Worm (Caenorhabditis elegans) whole organism, young adult: Measurements from ENCODE around the gene T25C12.3.

ENCODE experiments used
- B0019.2 ChIP-seq: fragments of 200-800 bp; sonication (Bioruptor generic); conservative IDR thresholded peaks from 2 replicates; pipeline ENCODE4 v1.3.6; 2022; ENCODE audit warnings: missing genetic modification reagents, missing genetic modification characterization, missing compliant biosample characterization
- F22D6.2 ChIP-seq: sonication (generic microtip); optimal IDR thresholded peaks from 2 replicates; lab custom pipeline; 2016; ENCODE audit warnings: mild to moderate bottlenecking, missing genetic modification characterization, missing compliant biosample characterization
- F39B2.1 ChIP-seq: fragments of 200-800 bp; sonication (Bioruptor generic); IDR thresholded peaks from 2 replicates; pipeline ENCODE4 v1.3.6; 2022; ENCODE audit warnings: missing genetic modification reagents, missing genetic modification characterization, missing compliant biosample characterization
- F57A8.1 ChIP-seq: fragments of 200-800 bp; sonication (Bioruptor generic); optimal IDR thresholded peaks from 2 replicates; lab custom pipeline; 2018; ENCODE audit warnings: mild to moderate bottlenecking, missing genetic modification characterization, moderate library complexity, missing compliant biosample characterization
- T07F8.4 ChIP-seq: sonication (generic microtip); optimal IDR thresholded peaks from 2 replicates; lab custom pipeline; 2016; ENCODE audit warnings: mild to moderate bottlenecking, missing genetic modification characterization, moderate library complexity, missing compliant biosample characterization
- T26A5.8 ChIP-seq: sonication (generic microtip); optimal IDR thresholded peaks from 2 replicates; lab custom pipeline; 2016; ENCODE audit warnings: missing genetic modification characterization, missing compliant biosample characterization
- Y56A3A.18 ChIP-seq: fragments of 200-800 bp; sonication (Bioruptor generic); IDR thresholded peaks from 2 replicates; pipeline ENCODE4 v1.3.6; 2022; ENCODE audit warnings: missing genetic modification reagents, missing genetic modification characterization, missing compliant biosample characterization
- Y79H2A.3 ChIP-seq: fragments of 200-800 bp; sonication (Bioruptor generic); conservative IDR thresholded peaks from 2 replicates; pipeline ENCODE4 v1.3.6; 2022; ENCODE audit warnings: missing genetic modification reagents, missing genetic modification characterization, missing compliant biosample characterization
- athp-1 ChIP-seq: sonication (generic microtip); optimal IDR thresholded peaks from 2 replicates; lab custom pipeline; 2017; ENCODE audit warnings: mild to moderate bottlenecking, missing genetic modification characterization, missing compliant biosample characterization
- attf-3 ChIP-seq: fragments of 200-800 bp; sonication (Bioruptor generic); conservative IDR thresholded peaks from 2 replicates; pipeline ENCODE4 v1.3.6; 2022; ENCODE audit warnings: missing genetic modification reagents, missing genetic modification characterization, missing compliant biosample characterization
- cebp-1 ChIP-seq, 2 experiments: fragments of 200-800 bp in 1 of 2; sonication (Bioruptor generic) in 1 of 2; sonication (generic microtip) in 1 of 2; IDR thresholded peaks in 1 of 2; optimal IDR thresholded peaks in 1 of 2; 2 replicates each; pipeline versions ENCODE4 v1.3.6 to Lab custom; 2017 to 2022; ENCODE audit warnings: missing compliant biosample characterization in 2 of 2, missing genetic modification characterization in 2 of 2, mild to moderate bottlenecking in 1 of 2, missing genetic modification reagents in 1 of 2, moderate library complexity in 1 of 2
- cebp-2 ChIP-seq: fragments of 200-800 bp; sonication (Bioruptor generic); IDR thresholded peaks from 2 replicates; pipeline ENCODE4 v1.3.6; 2022; ENCODE audit warnings: missing genetic modification characterization, missing compliant biosample characterization
- ceh-100 ChIP-seq: fragments of 200-800 bp; sonication (Bioruptor generic); IDR thresholded peaks from 2 replicates; pipeline ENCODE4 v1.3.6; 2022; ENCODE audit warnings: missing genetic modification reagents, missing genetic modification characterization, missing compliant biosample characterization
- ceh-40 ChIP-seq: fragments of 200-800 bp; sonication (Bioruptor generic); IDR thresholded peaks from 2 replicates; pipeline ENCODE4 v1.3.6; 2022; ENCODE audit warnings: missing genetic modification characterization, missing compliant biosample characterization
- gei-17 ChIP-seq: fragments of 200-800 bp; sonication (Bioruptor generic); optimal IDR thresholded peaks from 2 replicates; lab custom pipeline; 2018; ENCODE audit warnings: mild to moderate bottlenecking, missing genetic modification characterization, missing compliant biosample characterization
- hsf-1 ChIP-seq: fragments of 200-800 bp; sonication (Bioruptor generic); IDR thresholded peaks from 2 replicates; pipeline ENCODE4 v1.3.6; 2022; ENCODE audit warnings: missing genetic modification reagents, missing genetic modification characterization, missing compliant biosample characterization
- lag-1 ChIP-seq: fragments of 200-800 bp; sonication (Bioruptor generic); IDR thresholded peaks from 2 replicates; pipeline ENCODE4 v1.3.6; 2022; ENCODE audit warnings: missing genetic modification reagents, missing genetic modification characterization, missing compliant biosample characterization
- let-607 ChIP-seq, 2 experiments: fragments of 200-800 bp in 1 of 2; sonication (Bioruptor generic) in 1 of 2; sonication (generic microtip) in 1 of 2; optimal IDR thresholded peaks; 2 replicates each; lab custom pipeline; 2016 to 2018; ENCODE audit warnings: mild to moderate bottlenecking in 2 of 2, missing compliant biosample characterization in 2 of 2, missing genetic modification characterization in 2 of 2, moderate library complexity in 2 of 2, missing genotype in 1 of 2
- lin-40 ChIP-seq: sonication (generic microtip); optimal IDR thresholded peaks from 2 replicates; lab custom pipeline; 2016; ENCODE audit warnings: missing genetic modification characterization, mild to moderate bottlenecking, missing compliant biosample characterization, missing genotype, missing genetic modification reagents
- lir-1 ChIP-seq: fragments of 200-800 bp; sonication (Bioruptor generic); conservative IDR thresholded peaks from 2 replicates; pipeline ENCODE4 v1.3.6; 2022; ENCODE audit warnings: missing genetic modification reagents, missing genetic modification characterization, missing compliant biosample characterization
- lsy-27 ChIP-seq: sonication (generic microtip); optimal IDR thresholded peaks from 2 replicates; lab custom pipeline; 2017; ENCODE audit warnings: missing genetic modification characterization, mild to moderate bottlenecking, missing compliant biosample characterization, antibody characterized with exemption, missing genotype, borderline replicate concordance; ENCODE audit not compliant: insufficient read depth
- madf-6 ChIP-seq: fragments of 200-800 bp; sonication (Bioruptor generic); IDR thresholded peaks from 2 replicates; pipeline ENCODE4 v1.3.6; 2022; ENCODE audit warnings: missing genetic modification reagents, missing genetic modification characterization, missing compliant biosample characterization
- nfya-2 ChIP-seq: fragments of 200-800 bp; sonication (Bioruptor generic); IDR thresholded peaks from 2 replicates; pipeline ENCODE4 v1.3.6; 2022; ENCODE audit warnings: missing genetic modification reagents, missing genetic modification characterization, missing compliant biosample characterization
- nfyb-1 ChIP-seq: fragments of 200-800 bp; sonication (Bioruptor generic); IDR thresholded peaks from 2 replicates; pipeline ENCODE4 v1.3.6; 2022; ENCODE audit warnings: missing genetic modification reagents, missing genetic modification characterization, missing compliant biosample characterization
- nhr-179 ChIP-seq: sonication (generic microtip); optimal IDR thresholded peaks from 2 replicates; lab custom pipeline; 2016; ENCODE audit warnings: mild to moderate bottlenecking, missing genetic modification characterization, missing compliant biosample characterization
- nhr-27 ChIP-seq: fragments of 200-800 bp; sonication (Bioruptor generic); optimal IDR thresholded peaks from 2 replicates; lab custom pipeline; 2018; ENCODE audit warnings: mild to moderate bottlenecking, missing genetic modification characterization, moderate library complexity, missing compliant biosample characterization
- nhr-90 ChIP-seq: sonication (generic microtip); optimal IDR thresholded peaks from 2 replicates; lab custom pipeline; 2016; ENCODE audit warnings: missing genotype, mild to moderate bottlenecking, missing genetic modification characterization, missing compliant biosample characterization
- pha-4 ChIP-seq: fragments of 150-350 bp; sonication (generic microtip); optimal IDR thresholded peaks from 2 replicates; lab custom pipeline; 2014; ENCODE audit warnings: missing biosample characterization, missing genetic modification reagents, missing genetic modification characterization
- rpc-1 ChIP-seq, 2 experiments: fragments of 150-350 bp in 1 of 2; sonication (generic microtip) in 1 of 2; optimal IDR thresholded peaks; 2 replicates each; lab custom pipeline; 2014 to 2018; ENCODE audit warnings: missing biosample characterization in 1 of 2, missing genetic modification characterization in 1 of 2, missing genetic modification reagents in 1 of 2, missing genotype in 1 of 2
- sdz-38 ChIP-seq: sonication (generic microtip); optimal IDR thresholded peaks from 2 replicates; lab custom pipeline; 2016; ENCODE audit warnings: missing genotype, missing genetic modification characterization, missing compliant biosample characterization
- snpc-1.1 ChIP-seq: sonication (generic microtip); optimal IDR thresholded peaks from 2 replicates; lab custom pipeline; 2017; ENCODE audit warnings: missing genetic modification characterization, mild to moderate bottlenecking, missing compliant biosample characterization, antibody characterized with exemption, moderate library complexity, missing genotype, missing genetic modification reagents; ENCODE audit not compliant: insufficient read depth
- snpc-3.4 ChIP-seq: sonication (generic microtip); optimal IDR thresholded peaks from 2 replicates; lab custom pipeline; 2017; ENCODE audit warnings: missing genetic modification characterization, mild to moderate bottlenecking, missing compliant biosample characterization, antibody characterized with exemption, moderate library complexity, missing genotype, missing genetic modification reagents
- somi-1 ChIP-seq: fragments of 200-800 bp; sonication (Bioruptor generic); optimal IDR thresholded peaks from 2 replicates; lab custom pipeline; 2018; ENCODE audit warnings: mild to moderate bottlenecking, missing genetic modification characterization, missing compliant biosample characterization
- tbx-9 ChIP-seq: sonication (generic microtip); optimal IDR thresholded peaks from 2 replicates; lab custom pipeline; 2016; ENCODE audit warnings: borderline replicate concordance, missing genetic modification characterization, inconsistent platforms, missing compliant biosample characterization
- unc-62 ChIP-seq: fragments of 150-350 bp; optimal IDR thresholded peaks from 2 replicates; lab custom pipeline; 2014; ENCODE audit warnings: missing biosample characterization, missing genetic modification reagents, missing genetic modification characterization
- zim-3 ChIP-seq: sonication (generic microtip); optimal IDR thresholded peaks from 2 replicates; lab custom pipeline; 2017; ENCODE audit warnings: mild to moderate bottlenecking, missing genetic modification characterization, moderate library complexity, missing compliant biosample characterization
- ztf-26 ChIP-seq: sonication (generic microtip); optimal IDR thresholded peaks from 2 replicates; lab custom pipeline; 2017; ENCODE audit warnings: missing genetic modification characterization, missing compliant biosample characterization
- ztf-28 ChIP-seq: fragments of 200-800 bp; sonication (Bioruptor generic); IDR thresholded peaks from 2 replicates; pipeline ENCODE4 v1.3.6; 2022; ENCODE audit warnings: missing genetic modification reagents, missing genetic modification characterization, missing compliant biosample characterization
- ztf-3 ChIP-seq: fragments of 200-800 bp; sonication (Bioruptor generic); optimal IDR thresholded peaks from 2 replicates; lab custom pipeline; 2018; ENCODE audit warnings: mild to moderate bottlenecking, missing genetic modification characterization, missing compliant biosample characterization

T25C12.3 gene

ce11 chrX:11463005-11463404, 36.8 kb downstream of the T25C12.3 start:
- no peak for TF ChIP-seq nhr-27
- TF ChIP-seq somi-1 (GFP tag; lab: Kevin White, UChicago) = no peak
- TF ChIP-seq T07F8.4 (tag; lab: Kevin White, UChicago) = no peak
- no peak for TF ChIP-seq ztf-28
- TF ChIP-seq attf-3 = no peak
- no peak for TF ChIP-seq madf-6
- no peak for TF ChIP-seq cebp-1 (GFP tag; IDR thresholded peaks at IDR 0.05; lab: Robert Waterston, UW)
- no peak for TF ChIP-seq cebp-1 (tag; optimal IDR thresholded peaks at IDR 0.05; lab: Kevin White, UChicago)

DNA sequence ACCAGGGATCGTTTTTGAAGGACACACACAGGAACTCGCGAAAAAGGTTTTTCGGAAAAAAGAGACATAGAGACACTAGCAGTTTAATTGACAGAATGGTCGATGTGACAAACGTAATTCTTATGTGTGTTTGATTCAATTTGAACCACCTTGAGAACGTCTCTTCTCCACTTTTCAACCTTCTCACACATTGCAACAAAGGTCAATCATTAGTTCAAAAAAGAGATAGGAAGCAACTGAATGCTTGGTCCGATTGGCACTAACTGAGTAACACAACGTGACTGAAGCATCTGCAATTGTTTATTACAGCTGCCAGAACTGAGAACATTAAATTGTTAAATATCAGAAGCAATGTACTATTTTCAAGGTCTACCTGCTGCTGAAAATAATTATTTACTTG, 37.7 kb downstream of the T25C12.3 start:
- TF ChIP-seq rpc-1 (optimal IDR thresholded peaks at IDR 0.05; lab: Kevin White, UChicago) (no peak), rpc-1 (tag; optimal IDR thresholded peaks at IDR 0.05; lab: Kevin White, UChicago) (no peak), pha-4 (tag; lab: Kevin White, UChicago) (no peak), ceh-100 (GFP tag; lab: Robert Waterston, UW) (no peak), tbx-9 (tag; lab: Kevin White, UChicago) (no peak), let-607 (tag; optimal IDR thresholded peaks at IDR 0.05; lab: Kevin White, UChicago) (no peak), nhr-179 (tag; lab: Kevin White, UChicago) (no peak), lin-40 (tag; lab: Kevin White, UChicago) (no peak), F22D6.2 (tag; lab: Kevin White, UChicago) (no peak), athp-1 (tag; lab: Kevin White, UChicago) (no peak), ceh-40 (no peak), ztf-3 (GFP tag; lab: Kevin White, UChicago) (no peak), F39B2.1 (no peak), cebp-2 (GFP tag; lab: Robert Waterston, UW) (no peak), F57A8.1 (GFP tag; lab: Kevin White, UChicago) (no peak), lag-1 (no peak)

ce11 chrX:11461545-11461944, 38.3 kb downstream of the T25C12.3 start:
- peak; percentile 2 for TF ChIP-seq zim-3 (tag; lab: Kevin White, UChicago)
- no peak for TF ChIP-seq rpc-1 (optimal IDR thresholded peaks at IDR 0.05; lab: Kevin White, UChicago)
- TF ChIP-seq rpc-1 (tag; optimal IDR thresholded peaks at IDR 0.05; lab: Kevin White, UChicago) = no peak

DNA sequence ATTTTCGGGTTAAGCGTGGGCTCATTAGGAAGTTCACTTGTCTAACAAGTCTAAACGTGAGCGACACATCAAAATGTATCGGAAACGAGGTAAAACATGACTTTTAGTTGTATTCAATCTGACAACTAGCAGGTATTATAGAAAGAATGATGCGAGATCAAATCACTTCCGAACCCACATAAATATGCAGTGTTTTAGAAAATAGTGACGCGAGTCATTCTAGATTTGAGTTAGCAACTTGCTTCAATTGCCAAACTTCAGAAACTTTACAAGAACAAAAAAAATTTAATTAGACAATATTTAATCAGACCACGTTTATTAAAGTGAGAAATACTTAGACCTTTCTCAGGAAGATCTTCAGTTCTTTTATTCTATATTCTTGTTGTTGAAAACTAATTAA, 43.1 kb downstream of the T25C12.3 start:
- TF ChIP-seq sdz-38 (no peak), gei-17 (GFP tag; lab: Kevin White, UChicago) (no peak), Y56A3A.18 (GFP tag; lab: Robert Waterston, UW) (no peak), ceh-40 (no peak), snpc-3.4 (tag; lab: Kevin White, UChicago) (no peak), ztf-26 (tag; lab: Kevin White, UChicago) (no peak), unc-62 (GFP tag; lab: Kevin White, UChicago) (no peak), lir-1 (GFP tag; lab: Robert Waterston, UW) (no peak), lin-40 (tag; lab: Kevin White, UChicago) (no peak), lsy-27 (tag; lab: Kevin White, UChicago) (no peak), B0019.2 (GFP tag; lab: Robert Waterston, UW) (no peak), T26A5.8 (tag; lab: Kevin White, UChicago) (no peak), hsf-1 (GFP tag; lab: Robert Waterston, UW) (no peak), snpc-1.1 (tag; lab: Kevin White, UChicago) (no peak), Y79H2A.3 (GFP tag; lab: Robert Waterston, UW) (no peak), nhr-90 (tag; lab: Kevin White, UChicago) (no peak), madf-6 (no peak), tbx-9 (tag; lab: Kevin White, UChicago) (no peak), nfya-2 (GFP tag; lab: Robert Waterston, UW) (no peak), nfyb-1 (GFP tag; lab: Robert Waterston, UW) (no peak)
